Worm (Caenorhabditis elegans) whole organism, L3 larva: ENCODE results near the gene lsy-12.

Experiments
- R02D3.7 ChIP-seq: fragments of 150-350 bp; optimal IDR thresholded peaks from 2 replicates; lab custom pipeline; 2014; ENCODE audit warnings: missing biosample characterization, missing genetic modification characterization
- ZK546.5 ChIP-seq: sonication (generic microtip); optimal IDR thresholded peaks from 2 replicates; lab custom pipeline; 2017; ENCODE audit warnings: missing biosample characterization, missing genetic modification characterization
- ama-1 ChIP-seq: fragments of 150-350 bp; optimal IDR thresholded peaks from 2 replicates; lab custom pipeline; 2018
- ceh-28 ChIP-seq: fragments of 150-350 bp; optimal IDR thresholded peaks from 2 replicates; lab custom pipeline; 2014; ENCODE audit warnings: missing biosample characterization, missing genetic modification reagents, missing genetic modification characterization
- ceh-82 ChIP-seq: fragments of 150-350 bp; optimal IDR thresholded peaks from 2 replicates; lab custom pipeline; 2014; ENCODE audit warnings: missing biosample characterization, missing genetic modification characterization
- daf-12 ChIP-seq: fragments of 150-350 bp; optimal IDR thresholded peaks from 2 replicates; lab custom pipeline; 2014; ENCODE audit warnings: missing biosample characterization, missing genetic modification reagents, missing genetic modification characterization
- egl-5 ChIP-seq: fragments of 150-350 bp; optimal IDR thresholded peaks from 2 replicates; lab custom pipeline; 2017; ENCODE audit warnings: missing biosample characterization, missing genetic modification reagents, missing genetic modification characterization, inconsistent platforms
- elt-1 ChIP-seq: fragments of 150-350 bp; optimal IDR thresholded peaks from 2 replicates; lab custom pipeline; 2014; ENCODE audit warnings: missing biosample characterization, missing genetic modification characterization
- elt-3 ChIP-seq, 3 experiments: fragments of 150-350 bp in 1 of 3; sonication (generic microtip) in 2 of 3; optimal IDR thresholded peaks; 2 replicates in 2 of 3; 4 replicates in 1 of 3; lab custom pipeline; 2014 to 2017; ENCODE audit warnings: missing biosample characterization in 3 of 3, missing genetic modification characterization in 3 of 3
- fkh-10 ChIP-seq: sonication (generic microtip); optimal IDR thresholded peaks from 2 replicates; lab custom pipeline; 2017; ENCODE audit warnings: missing biosample characterization, missing genetic modification reagents, missing genetic modification characterization
- fos-1 ChIP-seq: fragments of 150-350 bp; optimal IDR thresholded peaks from 2 replicates; lab custom pipeline; 2014; ENCODE audit warnings: missing biosample characterization, missing genetic modification characterization
- lin-39 ChIP-seq: fragments of 150-350 bp; optimal IDR thresholded peaks from 2 replicates; lab custom pipeline; 2018; ENCODE audit warnings: missing biosample characterization, missing genetic modification reagents, missing genetic modification characterization
- lsy-12 ChIP-seq: sonication (generic microtip); optimal IDR thresholded peaks from 2 replicates; lab custom pipeline; 2016; ENCODE audit warnings: mild to moderate bottlenecking, missing genetic modification characterization, missing compliant biosample characterization
- mml-1 ChIP-seq: fragments of 150-350 bp; sonication (generic microtip); optimal IDR thresholded peaks from 3 replicates; lab custom pipeline; 2014; ENCODE audit warnings: missing biosample characterization, missing genetic modification characterization
- nhr-11 ChIP-seq: fragments of 150-350 bp; optimal IDR thresholded peaks from 2 replicates; lab custom pipeline; 2014; ENCODE audit warnings: missing biosample characterization, missing genetic modification characterization
- nhr-12 ChIP-seq: fragments of 150-350 bp; optimal IDR thresholded peaks from 2 replicates; lab custom pipeline; 2014; ENCODE audit warnings: missing biosample characterization, missing genetic modification characterization
- nhr-23 ChIP-seq: fragments of 150-350 bp; optimal IDR thresholded peaks from 2 replicates; lab custom pipeline; 2014; ENCODE audit warnings: missing biosample characterization, missing genetic modification reagents, missing genetic modification characterization
- nhr-25 ChIP-seq: sonication (generic microtip); optimal IDR thresholded peaks from 2 replicates; lab custom pipeline; 2017; ENCODE audit warnings: missing biosample characterization, missing genetic modification characterization
- nhr-28 ChIP-seq: fragments of 150-350 bp; optimal IDR thresholded peaks from 2 replicates; lab custom pipeline; 2014; ENCODE audit warnings: missing biosample characterization, missing genetic modification characterization
- nhr-43 ChIP-seq: sonication (generic microtip); optimal IDR thresholded peaks from 2 replicates; lab custom pipeline; 2016; ENCODE audit warnings: mild to moderate bottlenecking, missing genetic modification characterization, missing compliant biosample characterization; ENCODE audit not compliant: poor library complexity, severe bottlenecking
- nhr-67 ChIP-seq: fragments of 150-350 bp; optimal IDR thresholded peaks from 2 replicates; lab custom pipeline; 2014; ENCODE audit warnings: missing biosample characterization, missing genetic modification characterization
- nhr-77 ChIP-seq: fragments of 150-350 bp; optimal IDR thresholded peaks from 2 replicates; lab custom pipeline; 2014; ENCODE audit warnings: missing biosample characterization, missing genetic modification characterization
- pha-4 ChIP-seq: fragments of 150-350 bp; optimal IDR thresholded peaks from 2 replicates; lab custom pipeline; 2014; ENCODE audit warnings: missing biosample characterization, missing genetic modification reagents, missing genetic modification characterization
- sea-2 ChIP-seq: fragments of 150-350 bp; sonication (generic microtip); optimal IDR thresholded peaks from 4 replicates; lab custom pipeline; 2014; ENCODE audit warnings: missing biosample characterization, missing genetic modification reagents, missing genetic modification characterization
- skn-1 ChIP-seq: fragments of 150-350 bp; optimal IDR thresholded peaks from 2 replicates; lab custom pipeline; 2014; ENCODE audit warnings: missing biosample characterization, missing genetic modification characterization
- tbx-2 ChIP-seq: sonication (generic microtip); optimal IDR thresholded peaks from 2 replicates; lab custom pipeline; 2016; ENCODE audit warnings: mild to moderate bottlenecking, missing genetic modification characterization, missing compliant biosample characterization
- unc-39 ChIP-seq: sonication (generic microtip); optimal IDR thresholded peaks from 4 replicates; lab custom pipeline; 2017; ENCODE audit warnings: missing biosample characterization, missing genetic modification characterization

lsy-12 gene

ce11 chrV:9803176-9803575 is 56.6 kb downstream of the lsy-12 start, which contains the start of gene sru-39:
TSS of gene sru-39 (plus strand) at chrV:9803476.
- TF ChIP-seq ceh-82 (no peak), lin-39 (tag; lab: Kevin White, UChicago) (no peak), daf-12 (no peak), sea-2 (GFP tag; lab: Kevin White, UChicago) (no peak)

- TF ChIP-seq nhr-25 (tag; lab: Kevin White, UChicago): no peak
- no peak for TF ChIP-seq ZK546.5 (tag; lab: Kevin White, UChicago)
- TF ChIP-seq ama-1 (lab: Kevin White, UChicago): no peak
- no peak for TF ChIP-seq elt-1
- TF ChIP-seq nhr-23 (tag; lab: Kevin White, UChicago): no peak
These were observed 57.8 kb downstream of the lsy-12 start, which contains the start of gene F46B6.10 for ce11 chrV:9801965-9802364. TSS of gene F46B6.10 (minus strand) at chrV:9802065.

- TF ChIP-seq nhr-43 (tag; lab: Kevin White, UChicago): no peak
- TF ChIP-seq nhr-12: no peak
- TF ChIP-seq R02D3.7 (tag; lab: Kevin White, UChicago): no peak
- no peak for TF ChIP-seq unc-39 (tag; lab: Kevin White, UChicago)
- no peak for TF ChIP-seq nhr-77 (tag; lab: Kevin White, UChicago)
- no peak for TF ChIP-seq lsy-12 (tag; lab: Kevin White, UChicago)
- TF ChIP-seq nhr-28 (tag; lab: Kevin White, UChicago): no peak
- TF ChIP-seq fos-1: no peak
- no peak for TF ChIP-seq nhr-67
- no peak for TF ChIP-seq fkh-10 (GFP tag; lab: Kevin White, UChicago)
- TF ChIP-seq ceh-28 (tag; lab: Kevin White, UChicago): no peak
- TF ChIP-seq ama-1 (lab: Kevin White, UChicago): no peak
- no peak for TF ChIP-seq skn-1 (tag; lab: Kevin White, UChicago)
- TF ChIP-seq ceh-82: no peak
- no peak for TF ChIP-seq tbx-2 (tag; lab: Kevin White, UChicago)
These were observed 60.7 kb downstream of the lsy-12 start, which contains the start of gene F46B6.13 for ce11 chrV:9799076-9799475. TSS of gene F46B6.13 (minus strand) at chrV:9799176.

ce11 chrV:9798212-9798611 is 61.6 kb downstream of the lsy-12 start:
- TF ChIP-seq egl-5 (tag; lab: Kevin White, UChicago): no peak
- no peak for TF ChIP-seq ama-1 (lab: Kevin White, UChicago)
- TF ChIP-seq lsy-12 (tag; lab: Kevin White, UChicago): no peak

- TF ChIP-seq mml-1 (tag; lab: Kevin White, UChicago) (no peak), pha-4 (tag; lab: Kevin White, UChicago) (no peak), nhr-11 (tag; lab: Kevin White, UChicago) (no peak), elt-3 (tag; optimal IDR thresholded peaks at IDR 0.05; lab: Kevin White, UChicago) (no peak), lsy-12 (tag; lab: Kevin White, UChicago) (no peak)
These were observed 63.2 kb downstream of the lsy-12 start, which contains the start of gene F46B6.9 for ce11 chrV:9796562-9796961. TSS of gene F46B6.9 (plus strand) at chrV:9796862.
